Fruit fly (Drosophila melanogaster) whole organism, embryonic: ENCODE data around the gene CG44037.

Source experiments
- CG17359 ChIP-seq: fragments of 200-800 bp; sonication (Bioruptor generic); optimal IDR thresholded peaks from 3 replicates; lab custom pipeline; 2018; ENCODE audit warnings: missing biosample characterization, mild to moderate bottlenecking, missing genetic modification characterization, moderate library complexity
- inv ChIP-seq: fragments of 200-800 bp; sonication (Bioruptor generic); IDR thresholded peaks from 2 replicates; pipeline ENCODE4 v1.3.6; 2022; ENCODE audit warnings: missing biosample characterization, missing genetic modification characterization; ENCODE audit not compliant: partially characterized antibody

DNA sequence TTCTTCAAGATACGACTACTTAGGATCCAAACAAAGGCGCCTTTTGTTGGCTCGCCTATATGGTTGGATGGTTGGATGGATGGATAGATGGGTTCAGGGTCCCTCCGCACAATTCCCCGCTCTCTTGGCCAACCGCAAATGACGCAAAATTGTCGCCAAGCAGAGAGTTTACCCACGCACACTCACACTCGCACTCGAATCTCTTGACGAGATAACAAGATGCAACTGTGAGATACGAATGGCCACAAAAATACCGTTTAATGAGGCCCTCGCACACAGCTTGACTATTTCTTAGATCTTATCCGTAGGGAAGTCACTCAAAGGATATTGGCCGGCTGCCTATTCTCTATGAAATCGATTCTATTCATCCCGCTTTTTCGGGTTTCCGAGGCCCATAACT, 1.3 kb downstream of the CG44037 start:
- TF ChIP-seq CG17359 (no peak), inv (GFP tag; lab: Robert Waterston, UW) (no peak)
